Fruit fly (Drosophila melanogaster) S2 (cell line): Measurements from ENCODE around the gene CG32971.

Source experiments
- CG8478 ChIP-seq: fragments of >200 bp; optimal IDR thresholded peaks from 2 replicates; lab custom pipeline; 2018
- CTCF ChIP-seq, 2 experiments: fragments of >200 bp; optimal IDR thresholded peaks; 2 replicates each; lab custom pipeline; 2018

CG32971 gene

DNA sequence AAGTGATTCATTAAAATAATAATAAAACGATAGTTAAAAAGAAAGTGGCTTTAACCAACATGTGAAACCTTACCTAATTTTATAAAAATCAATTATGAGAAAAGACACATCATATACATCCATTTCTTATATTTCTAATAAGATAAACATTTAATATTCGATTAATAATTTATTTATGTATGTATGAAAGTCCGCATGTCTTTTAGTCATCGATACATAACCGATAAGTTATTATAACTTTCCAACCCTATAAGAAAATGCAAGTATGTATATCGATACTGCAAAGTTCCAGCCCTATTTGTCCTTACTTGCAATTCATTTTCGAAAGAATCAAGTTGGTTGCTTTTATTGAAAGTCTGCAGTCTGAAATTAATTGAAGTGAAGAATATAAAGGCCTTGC is at the start of gene CG32971:
Gene CG32971, plus strand, starts transcription at position 301 of the 400 bp plus-strand sequence.
- no peak for TF ChIP-seq CG8478
- TF ChIP-seq CTCF (optimal IDR thresholded peaks at IDR 0.05; lab: Kevin White, UChicago): no peak

DNA sequence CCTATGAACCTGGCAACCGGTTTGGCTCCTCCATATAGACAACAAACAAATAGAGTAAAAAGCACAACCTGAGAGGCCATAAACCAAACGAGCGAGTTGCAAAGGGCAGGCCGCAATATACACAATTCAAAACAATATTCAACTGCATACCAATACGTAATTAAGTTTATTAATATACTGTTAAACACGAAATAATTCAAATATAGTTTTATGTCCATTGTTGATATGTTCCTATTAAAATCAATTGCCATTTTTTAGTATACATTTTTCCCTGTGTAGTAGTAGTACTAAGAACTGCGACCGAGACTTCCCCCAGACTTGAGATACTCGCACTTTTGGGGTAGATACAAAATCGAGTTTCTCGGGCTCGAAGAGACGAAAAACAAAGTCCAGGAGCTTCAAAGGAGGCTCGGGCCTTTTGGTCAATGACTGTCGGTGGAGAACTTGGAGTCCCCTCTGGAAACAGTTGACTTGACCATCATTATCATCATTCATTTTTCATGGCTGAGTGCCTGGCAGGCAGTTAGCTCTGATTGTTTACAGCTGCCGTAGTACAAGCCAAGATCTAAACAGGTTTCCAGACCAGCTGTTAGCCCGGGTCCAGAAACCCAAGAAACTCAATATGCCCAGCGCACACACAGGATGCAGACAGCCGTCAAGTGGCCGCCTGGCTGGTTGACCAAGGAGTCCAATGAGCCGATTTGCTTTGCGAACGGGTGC is 48.5 kb upstream of the CG32971 start:
- TF ChIP-seq CTCF (optimal IDR thresholded peaks at IDR 0.05; lab: Kevin White, UChicago) (no peak), CG8478 (no peak)

DNA sequence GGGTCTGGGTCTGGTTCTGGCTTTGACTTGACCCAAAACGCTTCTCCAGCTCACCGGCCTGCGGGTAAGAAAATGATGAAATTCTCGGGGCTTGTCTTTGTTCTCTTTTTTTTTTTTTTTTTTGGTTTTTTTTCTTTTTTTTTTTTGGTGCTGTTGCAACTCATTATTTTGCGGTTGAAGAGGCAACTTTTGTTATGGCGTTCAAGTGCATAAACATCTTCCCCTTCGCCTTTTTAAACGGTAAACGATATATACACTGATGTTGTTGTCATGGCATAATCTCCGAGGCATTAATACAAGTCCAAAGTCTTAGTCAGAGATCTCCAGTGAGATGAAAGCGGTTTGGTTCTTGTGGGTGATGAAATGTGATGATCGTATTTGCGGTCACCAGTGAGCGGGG is 47.9 kb upstream of the CG32971 start:
- TF ChIP-seq CG8478: no peak
- TF ChIP-seq CTCF (optimal IDR thresholded peaks at IDR 0.05; lab: Kevin White, UChicago): no peak

DNA sequence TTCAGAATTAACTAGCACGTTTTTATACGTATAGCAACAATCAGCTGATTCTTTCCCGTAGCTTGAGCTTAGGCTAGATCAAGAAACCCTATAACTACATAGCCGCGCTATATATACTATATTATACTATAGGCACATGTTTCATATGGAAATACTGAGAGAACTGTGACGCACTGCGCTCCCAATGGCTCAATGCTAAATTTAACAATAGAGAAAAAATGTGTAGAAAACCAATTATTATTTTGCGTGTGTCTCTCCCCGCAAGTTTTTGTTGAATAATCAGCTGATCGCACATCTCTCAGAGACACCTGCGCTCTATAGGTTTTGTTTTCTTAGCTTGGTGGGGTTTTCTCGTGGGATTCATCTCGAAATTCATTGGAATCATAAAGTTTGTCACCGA is 44.6 kb upstream of the CG32971 start:
- TF ChIP-seq CG8478 (no peak), CTCF (optimal IDR thresholded peaks at IDR 0.05; lab: Kevin White, UChicago) (no peak)

DNA sequence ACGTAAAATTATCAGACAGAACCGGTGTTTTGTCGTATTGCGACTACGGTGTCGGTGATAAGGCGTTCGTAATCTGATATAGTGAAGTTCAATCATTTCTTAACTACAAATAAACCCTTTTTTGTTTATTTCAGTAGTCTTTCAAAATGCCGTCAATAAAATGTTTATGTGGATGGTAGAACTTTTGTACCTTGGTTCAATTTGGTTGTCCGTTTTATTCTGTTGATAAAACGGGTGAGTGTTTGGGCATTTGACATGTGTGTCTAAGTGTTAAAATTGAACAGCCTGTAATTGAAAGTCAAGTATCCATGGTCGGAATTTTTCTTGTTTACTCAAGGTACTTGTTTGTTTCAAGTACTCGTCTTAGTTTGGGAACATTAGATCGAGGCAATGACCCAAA is 44.1 kb upstream of the CG32971 start:
- TF ChIP-seq CG8478 (no peak), CTCF (optimal IDR thresholded peaks at IDR 0.05; lab: Kevin White, UChicago) (no peak)

DNA sequence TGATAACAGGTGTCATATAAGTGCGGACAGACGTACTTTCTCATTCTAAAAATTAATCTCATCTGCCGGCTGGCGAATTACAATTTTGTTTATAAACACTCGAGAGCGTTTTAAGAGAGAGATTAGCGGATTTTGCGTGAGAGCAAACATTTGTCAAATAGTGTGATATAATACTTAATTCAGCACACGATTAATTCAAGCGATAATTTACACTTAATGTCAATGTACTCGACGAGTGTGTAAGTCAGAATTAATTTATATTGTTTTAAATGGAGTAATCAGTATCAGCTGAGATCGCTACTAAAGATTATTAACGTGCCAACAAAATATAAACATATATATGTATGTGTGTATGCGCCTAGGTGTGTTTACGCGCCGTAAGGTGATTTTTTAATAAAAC is 41.9 kb upstream of the CG32971 start:
- no peak for TF ChIP-seq CTCF (optimal IDR thresholded peaks at IDR 0.05; lab: Kevin White, UChicago)
- TF ChIP-seq CG8478: no peak

DNA sequence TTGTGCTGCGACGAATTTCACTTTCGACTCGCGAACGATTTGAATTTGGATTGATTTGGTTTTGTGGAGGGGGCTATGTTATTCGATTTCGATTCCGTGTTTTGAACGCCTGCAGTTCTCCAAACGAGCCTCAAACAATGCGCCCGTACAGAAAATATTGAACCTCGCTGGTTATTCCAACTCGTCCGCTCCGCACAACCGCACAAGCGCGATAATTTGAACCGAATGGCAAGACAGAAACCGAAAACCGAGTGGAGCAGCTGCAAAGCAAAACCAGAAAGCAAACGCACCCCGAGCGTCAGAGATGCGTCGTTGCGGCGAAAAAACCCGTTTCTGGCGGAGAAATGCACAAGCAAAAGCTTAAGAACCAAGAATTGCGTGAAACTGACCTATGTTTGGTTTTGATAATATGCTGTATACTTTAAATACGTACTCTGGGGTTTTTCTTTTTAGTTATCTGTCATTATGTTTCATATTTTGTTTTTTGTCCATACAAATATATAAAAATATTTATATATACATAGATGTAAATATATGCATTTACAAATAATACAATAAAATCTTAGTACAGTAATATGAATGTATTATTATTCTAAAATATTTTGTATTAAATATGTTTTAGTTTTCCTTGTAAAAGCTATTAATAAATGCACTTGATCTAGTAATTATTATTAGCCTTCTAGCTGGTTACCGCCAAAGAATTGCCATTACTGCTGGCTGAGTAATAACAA is 40.6 kb upstream of the CG32971 start, which contains the start of gene Dyrk2:
Gene Dyrk2, minus strand, starts transcription at position 231 of the 731 bp plus-strand sequence.
- TF ChIP-seq CTCF (optimal IDR thresholded peaks at IDR 0.05; lab: Kevin White, UChicago): no peak
- no peak for TF ChIP-seq CG8478

DNA sequence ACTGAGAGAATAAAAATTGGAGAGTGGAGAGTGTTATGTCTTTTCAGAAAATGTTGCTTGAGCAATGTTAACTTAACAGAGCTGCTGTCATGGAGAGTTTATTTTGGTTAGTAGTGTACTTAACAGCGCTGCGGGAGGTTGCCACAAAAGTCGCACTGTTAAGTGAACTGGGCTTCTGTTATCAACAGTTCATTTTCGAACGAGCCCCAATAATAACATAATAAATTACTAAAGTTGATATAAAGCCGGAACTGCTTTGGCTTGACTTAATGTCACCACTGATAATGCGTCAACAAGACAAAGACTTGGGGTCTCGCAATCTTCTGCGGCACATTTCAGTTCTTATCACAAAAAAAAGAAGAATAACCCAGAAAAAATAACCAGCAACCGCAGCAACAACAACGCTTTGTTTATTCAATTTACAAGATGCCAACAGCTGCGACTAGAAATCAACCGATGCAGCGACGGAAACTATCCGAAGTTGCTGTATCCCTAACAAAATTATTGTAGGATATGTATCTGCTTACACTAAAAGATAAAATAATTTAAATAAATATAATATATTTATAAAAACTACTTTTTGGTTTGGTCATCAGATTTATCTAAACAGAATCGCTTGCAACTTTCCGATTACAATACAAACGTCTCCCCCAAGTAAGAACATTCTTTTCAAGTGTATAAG is 39.9 kb upstream of the CG32971 start:
- no peak for TF ChIP-seq CG8478
- TF ChIP-seq CTCF (optimal IDR thresholded peaks at IDR 0.05; lab: Kevin White, UChicago): no peak

DNA sequence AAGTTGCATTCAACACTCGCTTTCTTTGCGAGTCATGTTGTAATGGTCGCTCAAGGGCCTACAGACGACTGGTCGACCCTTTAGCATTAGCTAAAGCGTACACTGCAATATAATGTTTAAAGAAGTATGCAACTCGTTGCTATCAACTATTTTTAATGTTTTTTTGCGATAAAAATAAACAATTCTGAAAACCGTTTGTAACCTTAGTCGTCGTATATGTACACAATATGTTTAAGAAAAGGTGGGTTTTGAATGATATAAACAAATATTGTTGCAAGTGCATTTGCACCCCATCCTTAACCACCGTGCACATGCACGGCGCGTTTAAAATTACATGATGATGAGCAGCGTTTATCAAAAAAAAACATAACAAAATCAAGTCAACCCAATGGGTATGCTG is 38.5 kb upstream of the CG32971 start:
- TF ChIP-seq CTCF (optimal IDR thresholded peaks at IDR 0.05; lab: Kevin White, UChicago) (no peak), CG8478 (no peak)

DNA sequence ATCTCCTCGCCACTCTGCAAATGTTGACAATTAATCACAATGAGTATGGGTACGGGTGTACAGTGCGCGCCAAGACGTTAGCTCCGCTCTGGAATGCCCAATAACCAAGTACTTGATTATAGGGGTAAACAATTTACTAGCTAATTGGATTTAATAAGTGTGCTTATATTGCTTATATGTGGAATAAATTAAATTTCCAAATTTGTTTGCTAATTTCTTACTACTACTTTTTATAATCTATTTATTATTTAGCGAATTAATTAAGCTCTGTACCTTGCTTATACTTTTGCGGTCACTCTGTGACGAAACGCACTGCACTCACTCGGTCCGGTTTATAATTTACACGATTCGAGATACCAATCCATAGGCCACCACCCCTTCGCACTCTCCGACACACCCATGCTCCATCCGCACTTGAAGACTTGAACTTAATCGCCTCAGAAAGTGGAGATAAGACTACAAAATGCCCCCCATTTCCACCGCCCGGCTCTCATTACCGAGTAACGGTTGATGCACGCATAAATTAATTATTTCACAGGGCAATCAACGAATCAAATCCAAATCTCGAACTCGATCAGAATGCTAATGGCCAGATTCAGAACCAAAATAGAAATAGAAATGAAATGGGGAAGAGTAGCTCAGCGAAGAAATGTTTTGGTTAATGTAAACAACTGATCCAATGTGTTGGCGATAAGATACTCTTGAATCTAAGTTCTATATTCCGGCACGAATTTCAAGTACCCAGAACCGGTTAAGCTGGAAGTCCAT is 36.9 kb upstream of the CG32971 start:
- TF ChIP-seq CG8478 (no peak), CTCF (optimal IDR thresholded peaks at IDR 0.05; lab: Kevin White, UChicago) (no peak)

DNA sequence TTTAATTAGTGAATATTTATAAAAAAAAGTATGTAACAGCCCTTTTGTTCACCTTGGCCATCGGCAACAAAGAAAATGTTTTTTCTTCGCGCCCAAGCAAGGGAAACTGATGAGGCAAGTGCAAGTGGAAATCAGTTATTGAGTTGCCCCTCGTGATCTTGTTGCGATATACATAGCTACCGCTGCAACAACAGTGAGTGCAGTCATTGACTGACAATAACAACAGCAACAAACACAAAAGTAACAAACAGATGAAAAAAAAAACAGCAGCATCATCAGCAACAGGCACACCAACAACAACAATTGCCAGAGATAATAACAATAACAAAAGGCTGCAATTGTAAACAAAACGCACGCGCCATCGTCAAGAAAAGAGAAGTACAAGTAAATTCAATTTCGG is 29.6 kb upstream of the CG32971 start:
- TF ChIP-seq CTCF (optimal IDR thresholded peaks at IDR 0.05; lab: Kevin White, UChicago) (no peak), CG8478 (no peak)

DNA sequence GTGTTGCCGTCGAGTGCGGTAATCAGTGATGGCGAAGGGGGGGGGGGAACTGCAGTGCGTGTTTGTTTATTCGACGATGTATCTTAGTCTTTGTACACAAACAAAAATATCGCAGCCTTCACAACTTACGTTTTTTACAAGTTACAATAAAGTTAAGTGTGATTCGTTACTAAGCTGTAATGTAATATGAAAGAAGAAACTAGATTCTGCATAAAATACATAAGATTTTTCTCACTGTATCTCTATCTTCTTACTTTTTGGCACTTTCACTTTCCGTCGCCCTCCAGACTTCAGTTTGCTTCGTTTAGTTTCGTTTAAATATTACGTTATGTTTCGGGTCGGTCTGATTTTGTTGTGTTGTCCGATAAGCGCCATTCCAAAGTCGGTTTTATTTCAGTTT is 29.1 kb upstream of the CG32971 start:
- TF ChIP-seq CG8478: no peak
- TF ChIP-seq CTCF (optimal IDR thresholded peaks at IDR 0.05; lab: Kevin White, UChicago): no peak

DNA sequence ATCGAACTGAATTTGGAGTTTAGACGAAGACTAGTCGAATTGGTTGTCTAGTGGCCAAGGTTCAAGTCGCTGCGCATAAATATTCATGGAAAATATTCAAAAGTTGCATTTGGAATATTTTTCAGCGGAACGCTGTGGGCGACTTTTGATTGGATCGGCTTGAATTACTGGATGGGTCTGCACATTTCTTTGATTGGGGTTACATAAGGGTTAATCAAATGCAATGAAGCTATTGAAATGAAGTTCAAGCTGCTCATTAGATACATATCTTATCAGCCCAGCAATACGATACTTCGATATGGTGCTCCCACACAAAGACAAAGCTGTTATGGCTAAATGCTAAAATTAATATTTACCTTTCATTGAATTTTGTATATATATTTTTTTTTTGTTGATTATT is 28.6 kb upstream of the CG32971 start:
- TF ChIP-seq CTCF (optimal IDR thresholded peaks at IDR 0.05; lab: Kevin White, UChicago) (no peak), CG8478 (no peak)

DNA sequence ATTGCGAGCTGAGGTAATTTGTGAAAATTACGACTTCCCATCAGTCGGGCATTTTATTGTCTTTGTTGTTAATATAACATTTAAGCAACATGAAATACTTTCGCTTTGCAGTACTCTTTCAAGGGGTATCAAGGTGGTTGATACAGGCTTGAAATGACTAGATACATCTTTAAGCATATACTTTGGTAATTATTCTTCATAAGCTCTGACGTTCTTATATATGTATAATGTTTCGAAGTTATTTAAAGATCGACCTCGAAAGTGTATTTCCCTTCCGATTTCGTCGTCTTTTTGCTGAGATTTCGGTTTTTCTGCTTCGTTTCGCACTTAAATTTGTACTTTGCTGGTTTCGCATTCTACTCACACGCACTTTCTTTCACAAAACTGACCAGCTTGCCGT is 26.8 kb upstream of the CG32971 start:
- TF ChIP-seq CTCF (optimal IDR thresholded peaks at IDR 0.05; lab: Kevin White, UChicago) (no peak), CG8478 (no peak)

DNA sequence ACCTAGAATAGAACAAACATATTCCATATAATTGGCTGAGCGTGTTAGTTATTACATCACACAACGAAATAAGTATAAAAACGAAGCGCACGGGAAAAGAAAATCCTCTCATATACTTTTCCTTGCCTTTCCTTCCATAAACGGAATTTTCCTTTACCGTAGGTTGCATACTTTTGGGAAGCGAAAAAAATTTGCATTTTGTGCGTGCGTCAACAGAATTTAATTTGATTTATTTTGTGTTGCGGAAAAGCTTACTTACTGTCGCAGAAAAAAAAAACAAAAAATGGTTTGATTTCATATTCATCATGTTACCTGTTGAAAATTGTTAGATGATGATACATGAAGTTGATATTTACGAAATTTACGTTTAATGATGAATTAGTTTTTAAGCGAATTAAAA is 22.8 kb upstream of the CG32971 start:
- TF ChIP-seq CTCF (optimal IDR thresholded peaks at IDR 0.05; lab: Kevin White, UChicago): no peak
- no peak for TF ChIP-seq CG8478
